Fruit fly (Drosophila melanogaster): Measurements from ENCODE around the gene Smyd3.

The Smyd3 gene

DNA sequence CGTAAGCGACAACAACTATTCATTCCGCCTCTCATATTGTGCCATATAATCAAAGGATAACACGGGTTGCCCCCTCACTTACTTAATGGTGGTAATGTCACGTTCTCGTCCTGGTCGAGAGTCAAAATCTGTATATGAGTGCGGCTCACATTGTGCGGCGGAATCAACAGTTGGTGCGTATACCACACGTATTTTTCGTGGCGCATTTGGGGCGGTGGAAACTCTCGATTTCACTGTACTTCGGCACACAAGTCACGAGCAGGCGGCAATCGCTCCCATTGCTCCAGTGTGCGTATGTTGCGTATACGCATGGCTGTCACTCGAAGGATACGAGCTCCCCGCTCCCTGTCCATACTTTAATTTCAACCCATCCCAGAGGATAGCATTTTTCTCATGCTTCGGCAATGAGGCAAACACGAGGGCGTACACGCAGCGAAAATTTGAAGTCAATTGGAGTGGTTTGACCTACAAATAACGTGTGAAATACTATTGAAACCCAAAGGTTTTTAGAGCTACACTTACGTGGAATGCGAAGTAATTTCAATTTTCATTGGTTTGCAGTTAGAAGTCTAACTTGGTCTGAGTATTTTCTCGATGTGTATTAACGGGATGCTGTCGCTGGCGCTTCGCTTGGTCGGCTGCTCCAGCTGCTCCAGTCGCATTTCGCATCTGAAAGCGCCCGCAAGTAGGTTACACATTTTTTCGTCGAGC is 26.7 kb downstream of the Smyd3 start (continued):
- TF ChIP-seq hb (GFP tag; IDR thresholded peaks at IDR 0.05; ENCODE audit: partially characterized antibody) (no peak), CG7271 (tag; optimal IDR thresholded peaks at IDR 0.05) (no peak), CG7745 (tag; optimal IDR thresholded peaks at IDR 0.05) (no peak), Xbp1 (GFP tag; optimal IDR thresholded peaks at IDR 0.05) (peak; percentile 77), Deaf1 (tag; optimal IDR thresholded peaks at IDR 0.05) (peak; percentile 96), CG3163 (GFP tag; optimal IDR thresholded peaks at IDR 0.05) (peak; percentile 43), Sox100B (GFP tag; optimal IDR thresholded peaks at IDR 0.05) (no peak), CG12942 (GFP tag; optimal IDR thresholded peaks at IDR 0.05) (peak; percentile 63), CG4360 (GFP tag; IDR thresholded peaks at IDR 0.05) (no peak), vnd (GFP tag; IDR thresholded peaks at IDR 0.05; ENCODE audit: partially characterized antibody) (no peak), CG10543 (GFP tag; optimal IDR thresholded peaks at IDR 0.05) (peak; percentile 51), CG8359 (GFP tag; optimal IDR thresholded peaks at IDR 0.05; ENCODE audit: borderline replicate concordance) (no peak), Rfx (GFP tag; IDR thresholded peaks at IDR 0.05) (peak; percentile 87), CG30431 (GFP tag; optimal IDR thresholded peaks at IDR 0.05) (peak; percentile 49), cad (GFP tag; optimal IDR thresholded peaks at IDR 0.05) (no peak), CG17361 (GFP tag; IDR thresholded peaks at IDR 0.05) (peak; percentile 65; the same call in 2 of the 3 replicates), E2f2 (GFP tag; IDR thresholded peaks at IDR 0.05) (peak; percentile 52), Six4 (GFP tag; optimal IDR thresholded peaks at IDR 0.05) (peak; percentile 41), pros (GFP tag; optimal IDR thresholded peaks at IDR 0.05) (no peak), CG18476 (GFP tag; optimal IDR thresholded peaks at IDR 0.05) (peak; percentile 66), exex (tag; optimal IDR thresholded peaks at IDR 0.05) (peak; percentile 32), pan (optimal IDR thresholded peaks at IDR 0.05) (no peak), pan (GFP tag; optimal IDR thresholded peaks at IDR 0.05 in 1 of 2, IDR thresholded peaks at IDR 0.05 in 1 of 2) (peak in 1 of 2 experiments; percentile 85), peb (GFP tag; IDR thresholded peaks at IDR 0.05) (peak; percentile 25; the same call in 1 of the 2 replicates), Elba2 (GFP tag; optimal IDR thresholded peaks at IDR 0.05) (no peak), rib (GFP tag; IDR thresholded peaks at IDR 0.05) (peak; percentile 43; the same call in 1 of the 2 replicates), Taf1 (GFP tag; IDR thresholded peaks at IDR 0.05) (peak; percentile 61), schlank (tag; optimal IDR thresholded peaks at IDR 0.05) (peak; percentile 75), gro (GFP tag; optimal IDR thresholded peaks at IDR 0.05) (peak; percentile 67), Usf (GFP tag; optimal IDR thresholded peaks at IDR 0.05) (peak; percentile 1), Ets97D (GFP tag; optimal IDR thresholded peaks at IDR 0.05) (peak; percentile 24), ato (GFP tag; IDR thresholded peaks at IDR 0.05; ENCODE audit: partially characterized antibody) (no peak), nmo (GFP tag; optimal IDR thresholded peaks at IDR 0.05) (peak; percentile 48), CHES-1-like (GFP tag; optimal IDR thresholded peaks at IDR 0.05) (peak; percentile 79), slp2 (GFP tag; optimal IDR thresholded peaks at IDR 0.05) (peak; percentile 60), CG8089 (GFP tag; optimal IDR thresholded peaks at IDR 0.05) (peak; percentile 42), D (optimal IDR thresholded peaks at IDR 0.05) (no peak), D (GFP tag; optimal IDR thresholded peaks at IDR 0.05) (peak; percentile 14), kah (GFP tag; optimal IDR thresholded peaks at IDR 0.05) (no peak), CG2678 (tag; optimal IDR thresholded peaks at IDR 0.05) (peak; percentile 81), CG11247 (GFP tag; IDR thresholded peaks at IDR 0.05) (peak; percentile 54; the same call in 1 of the 2 replicates), CG18764 (GFP tag; optimal IDR thresholded peaks at IDR 0.05) (peak; percentile 69), B-H2 (GFP tag; optimal IDR thresholded peaks at IDR 0.05) (peak; percentile 13), NC2α (GFP tag; optimal IDR thresholded peaks at IDR 0.05) (peak; percentile 27), lov (optimal IDR thresholded peaks at IDR 0.05) (no peak), lov (GFP tag; IDR thresholded peaks at IDR 0.05) (no peak), cwo (GFP tag; optimal IDR thresholded peaks at IDR 0.05) (peak; percentile 78), CG4707 (GFP tag; optimal IDR thresholded peaks at IDR 0.05) (no peak), Fer1 (GFP tag; optimal IDR thresholded peaks at IDR 0.05) (peak; percentile 93), CG17802 (tag; optimal IDR thresholded peaks at IDR 0.05) (no peak)
